Worm (Caenorhabditis elegans) whole organism, L2 larva: ENCODE measurements around the gene nyn-1.

Experiments used
- blmp-1 ChIP-seq: sonication (generic microtip); optimal IDR thresholded peaks from 2 replicates; lab custom pipeline; 2017; ENCODE audit warnings: missing genetic modification characterization, mild to moderate bottlenecking, missing compliant biosample characterization, antibody characterized with exemption, moderate library complexity; ENCODE audit not compliant: insufficient read depth
- egl-27 ChIP-seq: sonication (generic microtip); optimal IDR thresholded peaks from 3 replicates; lab custom pipeline; 2017; ENCODE audit warnings: missing biosample characterization, missing genetic modification reagents, missing genetic modification characterization
- lsy-2 ChIP-seq, 2 experiments: fragments of 150-350 bp in 1 of 2; sonication (generic microtip) in 1 of 2; optimal IDR thresholded peaks; 2 replicates each; lab custom pipeline; 2014 to 2017; ENCODE audit warnings: missing biosample characterization in 2 of 2, missing genetic modification characterization in 2 of 2
- mdl-1 ChIP-seq, 2 experiments: fragments of 150-350 bp in 1 of 2; sonication (generic microtip) in 1 of 2; optimal IDR thresholded peaks; 2 replicates each; lab custom pipeline; 2017; ENCODE audit warnings: missing biosample characterization in 2 of 2, missing genetic modification characterization in 2 of 2
- skn-1 ChIP-seq: sonication (generic microtip); optimal IDR thresholded peaks from 2 replicates; lab custom pipeline; 2017; ENCODE audit warnings: missing biosample characterization, missing genetic modification characterization

DNA sequence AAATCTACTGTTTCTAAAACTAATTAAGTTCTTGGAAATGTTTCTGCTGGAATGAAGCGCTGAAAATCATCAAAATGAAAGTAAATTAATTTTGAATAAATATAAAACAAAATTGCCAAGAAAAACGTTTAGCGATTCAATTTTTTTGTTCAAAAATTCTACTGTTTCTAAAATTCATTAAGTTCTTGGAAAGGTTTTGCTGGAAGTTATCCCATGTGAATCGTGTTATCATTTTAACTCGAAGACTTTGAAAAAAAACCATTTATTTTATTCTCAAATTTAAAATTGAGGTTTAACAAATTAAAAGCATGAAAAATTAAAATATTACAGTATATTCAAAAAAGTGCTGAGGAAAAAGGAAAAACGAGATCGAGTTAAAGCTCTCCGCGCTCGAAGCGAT lies 2.0 kb downstream of the nyn-1 start:
- TF ChIP-seq skn-1 (tag; lab: Kevin White, UChicago) (no peak), mdl-1 (tag; optimal IDR thresholded peaks at IDR 0.05; lab: Kevin White, UChicago) (no peak), lsy-2 (tag; optimal IDR thresholded peaks at IDR 0.05; lab: Kevin White, UChicago) (no peak), egl-27 (tag; lab: Kevin White, UChicago) (no peak), blmp-1 (tag; lab: Kevin White, UChicago) (no peak)
